Fruit fly (Drosophila melanogaster) whole organism, embryonic: ENCODE measurements around the gene CtBP.

ENCODE experiments used
- Bdp1 ChIP-seq: fragments of 200-800 bp; sonication (Bioruptor generic); optimal IDR thresholded peaks from 3 replicates; lab custom pipeline; 2016; ENCODE audit warnings: missing biosample characterization, missing genetic modification characterization
- CG10267 ChIP-seq: fragments of 200-800 bp; sonication (Bioruptor generic); optimal IDR thresholded peaks from 2 replicates; lab custom pipeline; 2018; ENCODE audit warnings: missing biosample characterization, mild to moderate bottlenecking, missing genetic modification characterization, moderate library complexity
- CG11085 ChIP-seq: fragments of 200-800 bp; sonication (Bioruptor generic); IDR thresholded peaks from 2 replicates; pipeline ENCODE4 v1.3.6; 2022; ENCODE audit warnings: missing biosample characterization, missing genetic modification characterization
- CG11247 ChIP-seq: fragments of 200-800 bp; sonication (Bioruptor generic); IDR thresholded peaks from 2 replicates; pipeline ENCODE4 v1.3.6; 2022; ENCODE audit warnings: missing biosample characterization, missing genetic modification characterization
- CG11723 ChIP-seq: fragments of 200-800 bp; sonication (Bioruptor generic); optimal IDR thresholded peaks from 2 replicates; lab custom pipeline; 2017; ENCODE audit warnings: missing biosample characterization, mild to moderate bottlenecking, missing genetic modification characterization
- CG13894 ChIP-seq: fragments of 200-800 bp; sonication (Bioruptor generic); optimal IDR thresholded peaks from 3 replicates; lab custom pipeline; 2018; ENCODE audit warnings: missing biosample characterization, mild to moderate bottlenecking, missing genetic modification characterization, moderate library complexity
- CG14014 ChIP-seq: fragments of 200-800 bp; sonication (Bioruptor generic); IDR thresholded peaks from 2 replicates; pipeline ENCODE4 v1.3.6; 2022; ENCODE audit warnings: missing biosample characterization, missing genetic modification characterization
- CG15269 ChIP-seq: fragments of 200-800 bp; sonication (Bioruptor generic); optimal IDR thresholded peaks from 2 replicates; lab custom pipeline; 2018; ENCODE audit warnings: missing biosample characterization, mild to moderate bottlenecking, missing genetic modification characterization, moderate library complexity
- CG15514 ChIP-seq: fragments of 200-800 bp; sonication (Bioruptor generic); optimal IDR thresholded peaks from 3 replicates; lab custom pipeline; 2017; ENCODE audit warnings: missing biosample characterization, missing genetic modification characterization, mild to moderate bottlenecking, moderate library complexity, missing genetic modification reagents
- CG15601 ChIP-seq: fragments of 200-800 bp; sonication (Bioruptor generic); optimal IDR thresholded peaks from 3 replicates; lab custom pipeline; 2019; ENCODE audit warnings: missing biosample characterization, mild to moderate bottlenecking, missing genetic modification characterization, moderate library complexity
- CG16779 ChIP-seq: fragments of 200-800 bp; sonication (Bioruptor generic); IDR thresholded peaks from 2 replicates; pipeline ENCODE4 v1.3.6; 2022; ENCODE audit warnings: missing biosample characterization, missing genetic modification characterization
- CG17829 ChIP-seq: fragments of 200-800 bp; optimal IDR thresholded peaks from 2 replicates; lab custom pipeline; 2019; ENCODE audit warnings: missing biosample characterization, mild to moderate bottlenecking, missing genetic modification characterization, moderate library complexity
- CG18599 ChIP-seq: fragments of 200-800 bp; sonication (Bioruptor generic); optimal IDR thresholded peaks from 3 replicates; lab custom pipeline; 2017; ENCODE audit warnings: missing biosample characterization, missing genetic modification characterization, mild to moderate bottlenecking, moderate library complexity, missing genetic modification reagents
- CG18619 ChIP-seq: fragments of 200-800 bp; sonication (Bioruptor generic); optimal IDR thresholded peaks from 3 replicates; lab custom pipeline; 2017; ENCODE audit warnings: missing biosample characterization, mild to moderate bottlenecking, missing genetic modification characterization
- CG3838 ChIP-seq: fragments of 200-800 bp; sonication (Bioruptor generic); optimal IDR thresholded peaks from 3 replicates; lab custom pipeline; 2016; ENCODE audit warnings: missing biosample characterization, missing genetic modification characterization
- CG42726 ChIP-seq: fragments of 200-800 bp; sonication (Bioruptor generic); IDR thresholded peaks from 2 replicates; pipeline ENCODE4 v1.3.6; 2022; ENCODE audit warnings: missing biosample characterization, missing genetic modification characterization; ENCODE audit not compliant: partially characterized antibody
- CG4424 ChIP-seq: fragments of 200-800 bp; sonication (Bioruptor generic); optimal IDR thresholded peaks from 3 replicates; lab custom pipeline; 2016; ENCODE audit warnings: missing biosample characterization, missing genetic modification characterization
- CG7928 ChIP-seq: fragments of 200-800 bp; sonication (Bioruptor generic); optimal IDR thresholded peaks from 2 replicates; lab custom pipeline; 2017; ENCODE audit warnings: missing biosample characterization, mild to moderate bottlenecking, missing genetic modification characterization
- CG9215 ChIP-seq: fragments of 200-800 bp; sonication (Bioruptor generic); IDR thresholded peaks from 2 replicates; pipeline ENCODE4 v1.3.6; 2022; ENCODE audit warnings: missing biosample characterization, missing genetic modification characterization
- CG9876 ChIP-seq: fragments of 200-800 bp; sonication (Bioruptor generic); optimal IDR thresholded peaks from 2 replicates; lab custom pipeline; 2016; ENCODE audit warnings: missing biosample characterization, missing genetic modification characterization
- Drgx ChIP-seq: fragments of 200-800 bp; sonication (Bioruptor generic); IDR thresholded peaks from 2 replicates; pipeline ENCODE4 v1.3.6; 2022; ENCODE audit warnings: missing biosample characterization, missing genetic modification characterization
- E2f2 ChIP-seq: fragments of 200-800 bp; sonication (Bioruptor generic); IDR thresholded peaks from 2 replicates; pipeline ENCODE4 v1.3.6; 2022; ENCODE audit warnings: missing biosample characterization, missing genetic modification characterization
- ERR ChIP-seq: fragments of 200-800 bp; sonication (Bioruptor generic); optimal IDR thresholded peaks from 2 replicates; lab custom pipeline; 2016; ENCODE audit warnings: missing biosample characterization, missing genetic modification characterization
- Ets97D ChIP-seq: fragments of 200-800 bp; sonication (Bioruptor generic); optimal IDR thresholded peaks from 3 replicates; lab custom pipeline; 2016; ENCODE audit warnings: missing biosample characterization, missing genetic modification characterization
- H15 ChIP-seq: fragments of 200-800 bp; sonication (Bioruptor generic); IDR thresholded peaks from 3 replicates; pipeline ENCODE4 v1.3.6; 2022; ENCODE audit warnings: missing biosample characterization, missing genetic modification characterization
- HLH4C ChIP-seq: fragments of 200-800 bp; sonication (Bioruptor generic); IDR thresholded peaks from 3 replicates; pipeline ENCODE4 v1.3.6; 2022; ENCODE audit warnings: missing biosample characterization, missing genetic modification characterization; ENCODE audit not compliant: partially characterized antibody
- Hey ChIP-seq: fragments of 200-800 bp; sonication (Bioruptor generic); optimal IDR thresholded peaks from 3 replicates; lab custom pipeline; 2018; ENCODE audit warnings: missing biosample characterization, mild to moderate bottlenecking, missing genetic modification characterization
- Hsf ChIP-seq: fragments of 200-800 bp; sonication (Bioruptor generic); optimal IDR thresholded peaks from 3 replicates; lab custom pipeline; 2016; ENCODE audit warnings: missing biosample characterization, missing genetic modification characterization
- Neu2 ChIP-seq: fragments of 200-800 bp; sonication (Bioruptor generic); optimal IDR thresholded peaks from 3 replicates; lab custom pipeline; 2016; ENCODE audit warnings: missing biosample characterization, missing genetic modification characterization, borderline replicate concordance
- Ssrp ChIP-seq: fragments of 200-800 bp; sonication (Bioruptor generic); optimal IDR thresholded peaks from 2 replicates; lab custom pipeline; 2018; ENCODE audit warnings: missing biosample characterization, mild to moderate bottlenecking, missing genetic modification characterization, moderate library complexity
- Trl ChIP-seq, 3 experiments: fragments of >200 bp in 2 of 3; fragments of 200-800 bp in 1 of 3; sonication (Bioruptor generic) in 1 of 3; optimal IDR thresholded peaks; 2 replicates in 1 of 3; 3 replicates in 2 of 3; lab custom pipeline; 2016 to 2017; ENCODE audit warnings: missing biosample characterization in 1 of 3, missing genetic modification characterization in 1 of 3
- Xbp1 ChIP-seq: fragments of 200-800 bp; sonication (Bioruptor generic); optimal IDR thresholded peaks from 3 replicates; lab custom pipeline; 2016; ENCODE audit warnings: missing biosample characterization, mild to moderate bottlenecking, missing genetic modification characterization
- ab ChIP-seq: fragments of 200-800 bp; sonication (Bioruptor generic); optimal IDR thresholded peaks from 2 replicates; lab custom pipeline; 2016; ENCODE audit warnings: missing biosample characterization, missing genetic modification characterization
- az2 ChIP-seq: fragments of 200-800 bp; sonication (Bioruptor generic); optimal IDR thresholded peaks from 3 replicates; lab custom pipeline; 2016; ENCODE audit warnings: missing biosample characterization, missing genetic modification characterization
- bowl ChIP-seq: fragments of 200-800 bp; sonication (Bioruptor generic); IDR thresholded peaks from 2 replicates; pipeline ENCODE4 v1.3.6; 2022; ENCODE audit warnings: missing biosample characterization, missing genetic modification characterization
- chm ChIP-seq: fragments of 200-800 bp; sonication (Bioruptor generic); IDR thresholded peaks from 2 replicates; pipeline ENCODE4 v1.3.6; 2022; ENCODE audit warnings: missing biosample characterization, missing genetic modification characterization
- cwo ChIP-seq: fragments of 200-800 bp; sonication (Bioruptor generic); optimal IDR thresholded peaks from 3 replicates; lab custom pipeline; 2017; ENCODE audit warnings: missing biosample characterization, missing genetic modification characterization, mild to moderate bottlenecking, moderate library complexity, missing genetic modification reagents
- exex ChIP-seq: fragments of 200-800 bp; sonication (Bioruptor generic); optimal IDR thresholded peaks from 4 replicates; lab custom pipeline; 2018; ENCODE audit warnings: missing biosample characterization, mild to moderate bottlenecking, missing genetic modification characterization, moderate library complexity
- ftz-f1 ChIP-seq: fragments of 200-800 bp; sonication (Bioruptor generic); optimal IDR thresholded peaks from 2 replicates; lab custom pipeline; 2016; ENCODE audit warnings: missing biosample characterization, missing genetic modification characterization
- lbe ChIP-seq: fragments of 200-800 bp; sonication (Bioruptor generic); optimal IDR thresholded peaks from 2 replicates; lab custom pipeline; 2016; ENCODE audit warnings: missing biosample characterization, mild to moderate bottlenecking, missing genetic modification characterization
- luna ChIP-seq: fragments of 200-800 bp; sonication (Bioruptor generic); optimal IDR thresholded peaks from 2 replicates; lab custom pipeline; 2016; ENCODE audit warnings: missing biosample characterization, missing genetic modification characterization
- org-1 ChIP-seq: fragments of 200-800 bp; sonication (Bioruptor generic); optimal IDR thresholded peaks from 2 replicates; lab custom pipeline; 2017; ENCODE audit warnings: missing biosample characterization, missing genetic modification characterization
- sr ChIP-seq: fragments of 200-800 bp; sonication (Bioruptor generic); IDR thresholded peaks from 3 replicates; pipeline ENCODE4 v1.3.6; 2022; ENCODE audit warnings: missing biosample characterization, missing genetic modification characterization
- sug ChIP-seq: fragments of 200-800 bp; optimal IDR thresholded peaks from 2 replicates; lab custom pipeline; 2019; ENCODE audit warnings: missing biosample characterization, mild to moderate bottlenecking, missing genetic modification characterization, moderate library complexity
- tll ChIP-seq, 2 experiments: fragments of 200-800 bp in 1 of 2; fragments of >200 bp in 1 of 2; sonication (Bioruptor generic) in 1 of 2; optimal IDR thresholded peaks; 2 replicates each; lab custom pipeline; 2017 to 2019; ENCODE audit warnings: missing biosample characterization in 2 of 2, missing genetic modification characterization in 2 of 2, mild to moderate bottlenecking in 1 of 2, moderate library complexity in 1 of 2
- trh ChIP-seq: fragments of 200-800 bp; sonication (Bioruptor generic); optimal IDR thresholded peaks from 2 replicates; lab custom pipeline; 2016; ENCODE audit warnings: missing biosample characterization, missing genetic modification characterization
- ttk ChIP-seq: fragments of 200-800 bp; sonication (Bioruptor generic); IDR thresholded peaks from 2 replicates; pipeline ENCODE4 v2.1.2; 2022; ENCODE audit warnings: missing biosample characterization, missing genetic modification characterization
- unc-4 ChIP-seq: fragments of 200-800 bp; sonication (Bioruptor generic); IDR thresholded peaks from 2 replicates; pipeline ENCODE4 v1.3.6; 2022; ENCODE audit warnings: missing biosample characterization, missing genetic modification characterization; ENCODE audit not compliant: partially characterized antibody
- vvl ChIP-seq: fragments of 200-800 bp; sonication (Bioruptor generic); IDR thresholded peaks from 2 replicates; pipeline ENCODE4 v1.3.6; 2022; ENCODE audit warnings: missing biosample characterization, missing genetic modification characterization
- wdn ChIP-seq: fragments of 200-800 bp; sonication (Bioruptor generic); IDR thresholded peaks from 2 replicates; pipeline ENCODE4 v1.3.6; 2022; ENCODE audit warnings: missing biosample characterization, missing genetic modification characterization

The CtBP gene

dm6 chr3R:12980628-12981219 lies 30.7 kb upstream of the CtBP start, which contains the start of gene Paip2 (continued):
- TF ChIP-seq Ets97D (peak; percentile 79), CG11247 (GFP tag; lab: Robert Waterston, UW) (no peak), sug (tag; lab: Kevin White, UChicago) (peak; percentile 52), CG9215 (GFP tag; lab: Robert Waterston, UW) (no peak), Drgx (GFP tag; lab: Robert Waterston, UW) (no peak), CG18619 (GFP tag; lab: Kevin White, UChicago) (no peak), CG42726 (GFP tag; lab: Robert Waterston, UW) (peak; percentile 83), CG15269 (tag; lab: Kevin White, UChicago) (no peak), Xbp1 (GFP tag; lab: Kevin White, UChicago) (no peak), CG15514 (GFP tag; lab: Kevin White, UChicago) (peak; percentile 67), sr (GFP tag; lab: Robert Waterston, UW) (no peak), HLH4C (GFP tag; lab: Robert Waterston, UW) (peak; percentile 99), ERR (GFP tag; lab: Kevin White, UChicago) (no peak), CG11723 (no peak), wdn (no peak), CG11085 (GFP tag; lab: Robert Waterston, UW) (no peak), Hsf (GFP tag; lab: Kevin White, UChicago) (no peak), Ssrp (tag; lab: Kevin White, UChicago) (no peak), H15 (GFP tag; lab: Robert Waterston, UW) (no peak), E2f2 (peak; percentile 95), CG9876 (GFP tag; lab: Kevin White, UChicago) (no peak), CG4424 (GFP tag; lab: Kevin White, UChicago) (peak; percentile 4), unc-4 (GFP tag; lab: Robert Waterston, UW) (peak; percentile 98), CG17829 (tag; lab: Kevin White, UChicago) (peak; percentile 61), Hey (tag; lab: Kevin White, UChicago) (no peak), ttk (no peak), Trl (optimal IDR thresholded peaks at IDR 0.05; lab: Kevin White, UChicago) (no peak), Trl (GFP tag; optimal IDR thresholded peaks at IDR 0.05; lab: Kevin White, UChicago) (peak; percentile 28), bowl (no peak), cwo (GFP tag; lab: Kevin White, UChicago) (no peak), org-1 (no peak), trh (GFP tag; lab: Kevin White, UChicago) (no peak), Bdp1 (GFP tag; lab: Kevin White, UChicago) (no peak), CG18599 (GFP tag; lab: Kevin White, UChicago) (no peak), chm (GFP tag; lab: Robert Waterston, UW) (peak; percentile 46; the same call in 1 of the 2 replicates), vvl (GFP tag; lab: Robert Waterston, UW) (0 out of 2 replicates have a peak, but pooled peaks have one; percentile 6), CG14014 (GFP tag; lab: Robert Waterston, UW) (no peak; the same call in 1 of the 2 replicates), CG10267 (tag; lab: Kevin White, UChicago) (peak; percentile 71), exex (tag; lab: Kevin White, UChicago) (no peak), Neu2 (GFP tag; lab: Kevin White, UChicago) (no peak), CG7928 (GFP tag; lab: Kevin White, UChicago) (no peak), tll (GFP tag; optimal IDR thresholded peaks at IDR 0.05; lab: Kevin White, UChicago) (peak; percentile 2 to 56), ab (GFP tag; lab: Kevin White, UChicago) (no peak), az2 (no peak), lbe (GFP tag; lab: Kevin White, UChicago) (peak; percentile 16), CG3838 (GFP tag; lab: Kevin White, UChicago) (peak; percentile 39), luna (GFP tag; lab: Kevin White, UChicago) (no peak), CG15601 (peak; percentile 77), CG13894 (peak; percentile 21), CG16779 (GFP tag; lab: Robert Waterston, UW) (no peak), ftz-f1 (GFP tag; lab: Kevin White, UChicago) (no peak)
